Worm (Caenorhabditis elegans) whole organism, L2 larva: ENCODE data around the gene gtf-2H1.
A peak's percentile ranks its signal among the peaks of the same experiment; 100 is the strongest.

Source experiments
- C34F6.9 ChIP-seq: fragments of 150-350 bp; optimal IDR thresholded peaks from 2 replicates; lab custom pipeline; 2014; ENCODE audit warnings: missing biosample characterization, missing genetic modification characterization
- F13H6.1 ChIP-seq: sonication (generic microtip); optimal IDR thresholded peaks from 2 replicates; lab custom pipeline; 2016; ENCODE audit warnings: missing genetic modification characterization, missing compliant biosample characterization
- R02D3.7 ChIP-seq: fragments of 150-350 bp; optimal IDR thresholded peaks from 2 replicates; lab custom pipeline; 2014; ENCODE audit warnings: missing biosample characterization, missing genetic modification characterization
- Y55F3AM.14 ChIP-seq: fragments of 200-800 bp; sonication (Bioruptor generic); optimal IDR thresholded peaks from 2 replicates; lab custom pipeline; 2018; ENCODE audit warnings: mild to moderate bottlenecking, missing genetic modification characterization, missing compliant biosample characterization
- ZK546.5 ChIP-seq: sonication (generic microtip); optimal IDR thresholded peaks from 2 replicates; lab custom pipeline; 2017; ENCODE audit warnings: missing biosample characterization, missing genetic modification characterization
- alr-1 ChIP-seq: fragments of 150-350 bp; optimal IDR thresholded peaks from 2 replicates; lab custom pipeline; 2014; ENCODE audit warnings: missing biosample characterization, missing genetic modification characterization
- aly-2 ChIP-seq: fragments of 150-350 bp; optimal IDR thresholded peaks from 2 replicates; lab custom pipeline; 2014; ENCODE audit warnings: missing biosample characterization, missing genetic modification characterization
- ama-1 ChIP-seq: fragments of 150-350 bp; optimal IDR thresholded peaks from 2 replicates; lab custom pipeline; 2018; ENCODE audit warnings: inconsistent platforms
- blmp-1 ChIP-seq: sonication (generic microtip); optimal IDR thresholded peaks from 2 replicates; lab custom pipeline; 2017; ENCODE audit warnings: missing genetic modification characterization, mild to moderate bottlenecking, missing compliant biosample characterization, antibody characterized with exemption, moderate library complexity; ENCODE audit not compliant: insufficient read depth
- ceh-16 ChIP-seq: fragments of 150-350 bp; optimal IDR thresholded peaks from 2 replicates; lab custom pipeline; 2014; ENCODE audit warnings: missing biosample characterization, missing genetic modification characterization
- ceh-82 ChIP-seq: fragments of 150-350 bp; optimal IDR thresholded peaks from 2 replicates; lab custom pipeline; 2014; ENCODE audit warnings: missing biosample characterization, missing genetic modification characterization
- crh-2 ChIP-seq: sonication (generic microtip); optimal IDR thresholded peaks from 2 replicates; lab custom pipeline; 2017; ENCODE audit warnings: missing biosample characterization, missing genetic modification characterization
- dmd-4 ChIP-seq: sonication (generic microtip); optimal IDR thresholded peaks from 2 replicates; lab custom pipeline; 2017; ENCODE audit warnings: missing biosample characterization, missing genetic modification characterization
- egl-27 ChIP-seq: sonication (generic microtip); optimal IDR thresholded peaks from 3 replicates; lab custom pipeline; 2017; ENCODE audit warnings: missing biosample characterization, missing genetic modification reagents, missing genetic modification characterization
- elt-1 ChIP-seq: fragments of 150-350 bp; optimal IDR thresholded peaks from 2 replicates; lab custom pipeline; 2014; ENCODE audit warnings: missing biosample characterization, missing genetic modification characterization
- elt-3 ChIP-seq: sonication (generic microtip); optimal IDR thresholded peaks from 2 replicates; lab custom pipeline; 2017; ENCODE audit warnings: missing biosample characterization, missing genetic modification characterization
- fos-1 ChIP-seq: fragments of 150-350 bp; optimal IDR thresholded peaks from 2 replicates; lab custom pipeline; 2014; ENCODE audit warnings: missing biosample characterization, missing genetic modification characterization
- gmeb-1 ChIP-seq: fragments of 150-350 bp; optimal IDR thresholded peaks from 2 replicates; lab custom pipeline; 2014; ENCODE audit warnings: missing biosample characterization, missing genetic modification characterization
- lin-11 ChIP-seq: fragments of 150-350 bp; sonication (generic microtip); optimal IDR thresholded peaks from 2 replicates; lab custom pipeline; 2014; ENCODE audit warnings: missing biosample characterization, missing genetic modification characterization, inconsistent platforms, mixed read lengths
- lin-13 ChIP-seq: fragments of 150-350 bp; optimal IDR thresholded peaks from 2 replicates; lab custom pipeline; 2014; ENCODE audit warnings: missing biosample characterization, missing genetic modification reagents, missing genetic modification characterization
- lin-39 ChIP-seq: fragments of 150-350 bp; optimal IDR thresholded peaks from 2 replicates; lab custom pipeline; 2014; ENCODE audit warnings: missing biosample characterization, missing genetic modification reagents, missing genetic modification characterization
- lsy-2 ChIP-seq, 2 experiments: fragments of 150-350 bp in 1 of 2; sonication (generic microtip) in 1 of 2; optimal IDR thresholded peaks; 2 replicates each; lab custom pipeline; 2014 to 2017; ENCODE audit warnings: missing biosample characterization in 2 of 2, missing genetic modification characterization in 2 of 2
- mab-5 ChIP-seq: fragments of 150-350 bp; optimal IDR thresholded peaks from 2 replicates; lab custom pipeline; 2014; ENCODE audit warnings: missing biosample characterization, missing genetic modification characterization
- mbf-1 ChIP-seq: sonication (generic microtip); optimal IDR thresholded peaks from 2 replicates; lab custom pipeline; 2017; ENCODE audit warnings: missing biosample characterization, missing genetic modification characterization
- mdl-1 ChIP-seq, 2 experiments: fragments of 150-350 bp in 1 of 2; sonication (generic microtip) in 1 of 2; optimal IDR thresholded peaks; 2 replicates each; lab custom pipeline; 2017; ENCODE audit warnings: missing biosample characterization in 2 of 2, missing genetic modification characterization in 2 of 2
- nhr-10 ChIP-seq: sonication (generic microtip); optimal IDR thresholded peaks from 2 replicates; lab custom pipeline; 2017; ENCODE audit warnings: missing biosample characterization, missing genetic modification characterization
- nhr-11 ChIP-seq: fragments of 150-350 bp; optimal IDR thresholded peaks from 2 replicates; lab custom pipeline; 2014; ENCODE audit warnings: missing biosample characterization, missing genetic modification characterization
- nhr-12 ChIP-seq: fragments of 150-350 bp; optimal IDR thresholded peaks from 2 replicates; lab custom pipeline; 2014; ENCODE audit warnings: missing biosample characterization, missing genetic modification characterization
- nhr-129 ChIP-seq: fragments of 150-350 bp; optimal IDR thresholded peaks from 2 replicates; lab custom pipeline; 2014; ENCODE audit warnings: missing biosample characterization, missing genetic modification characterization
- nhr-21 ChIP-seq: fragments of 150-350 bp; optimal IDR thresholded peaks from 2 replicates; lab custom pipeline; 2014; ENCODE audit warnings: missing biosample characterization, missing genetic modification characterization
- nhr-23 ChIP-seq: fragments of 150-350 bp; optimal IDR thresholded peaks from 2 replicates; lab custom pipeline; 2014; ENCODE audit warnings: missing biosample characterization, missing genetic modification reagents, missing genetic modification characterization
- nhr-237 ChIP-seq: fragments of 150-350 bp; optimal IDR thresholded peaks from 2 replicates; lab custom pipeline; 2014; ENCODE audit warnings: missing biosample characterization, missing genetic modification characterization
- nhr-25 ChIP-seq: fragments of 150-350 bp; sonication (generic microtip); optimal IDR thresholded peaks from 3 replicates; lab custom pipeline; 2014; ENCODE audit warnings: missing biosample characterization, missing genetic modification characterization
- nhr-6 ChIP-seq: fragments of 150-350 bp; optimal IDR thresholded peaks from 2 replicates; lab custom pipeline; 2014; ENCODE audit warnings: missing biosample characterization, missing genetic modification characterization
- nhr-77 ChIP-seq: fragments of 150-350 bp; optimal IDR thresholded peaks from 2 replicates; lab custom pipeline; 2014; ENCODE audit warnings: missing biosample characterization, missing genetic modification characterization
- peb-1 ChIP-seq: fragments of 150-350 bp; optimal IDR thresholded peaks from 2 replicates; lab custom pipeline; 2014; ENCODE audit warnings: missing biosample characterization, missing genetic modification characterization
- sem-4 ChIP-seq: fragments of 150-350 bp; optimal IDR thresholded peaks from 2 replicates; lab custom pipeline; 2014; ENCODE audit warnings: missing biosample characterization, missing genetic modification reagents, missing genetic modification characterization
- skn-1 ChIP-seq: sonication (generic microtip); optimal IDR thresholded peaks from 2 replicates; lab custom pipeline; 2017; ENCODE audit warnings: missing biosample characterization, missing genetic modification characterization
- sma-3 ChIP-seq: sonication (generic microtip); optimal IDR thresholded peaks from 2 replicates; lab custom pipeline; 2016; ENCODE audit warnings: missing genetic modification reagents, missing genetic modification characterization, missing compliant biosample characterization
- sma-9 ChIP-seq, 2 experiments: fragments of 150-350 bp in 1 of 2; sonication (generic microtip) in 1 of 2; optimal IDR thresholded peaks; 2 replicates each; lab custom pipeline; 2014 to 2016; ENCODE audit warnings: missing genetic modification characterization in 2 of 2, mild to moderate bottlenecking in 1 of 2, missing biosample characterization in 1 of 2, missing compliant biosample characterization in 1 of 2, missing genetic modification reagents in 1 of 2, moderate library complexity in 1 of 2
- snpc-4 ChIP-seq: fragments of 150-350 bp; optimal IDR thresholded peaks from 2 replicates; lab custom pipeline; 2014; ENCODE audit warnings: missing biosample characterization, missing genetic modification characterization
- unc-39 ChIP-seq: fragments of 150-350 bp; optimal IDR thresholded peaks from 2 replicates; lab custom pipeline; 2014; ENCODE audit warnings: missing biosample characterization, missing genetic modification characterization
- unc-55 ChIP-seq: fragments of 150-350 bp; sonication (generic microtip); optimal IDR thresholded peaks from 3 replicates; lab custom pipeline; 2014; ENCODE audit warnings: missing biosample characterization, missing genetic modification reagents, missing genetic modification characterization
- unc-62 ChIP-seq: fragments of 150-350 bp; optimal IDR thresholded peaks from 2 replicates; lab custom pipeline; 2014; ENCODE audit warnings: missing biosample characterization, missing genetic modification reagents, missing genetic modification characterization
- zag-1 ChIP-seq: fragments of 150-350 bp; optimal IDR thresholded peaks from 2 replicates; lab custom pipeline; 2014; ENCODE audit warnings: missing biosample characterization, missing genetic modification characterization
- ztf-1 ChIP-seq: fragments of 200-800 bp; sonication (Bioruptor generic); conservative IDR thresholded peaks from 2 replicates; pipeline ENCODE4 v1.3.6; 2022; ENCODE audit warnings: missing genetic modification characterization, missing compliant biosample characterization
- ztf-11 ChIP-seq: sonication (generic microtip); optimal IDR thresholded peaks from 2 replicates; lab custom pipeline; 2017; ENCODE audit warnings: missing biosample characterization, missing genetic modification characterization
- ztf-4 ChIP-seq: fragments of 150-350 bp; optimal IDR thresholded peaks from 2 replicates; lab custom pipeline; 2014; ENCODE audit warnings: missing biosample characterization, missing genetic modification characterization

The gtf-2H1 gene

ce11 chrIV:255379-255857 lies 23.8 kb upstream of the gtf-2H1 start, which contains the start of gene rcat-1 (continued):
- TF ChIP-seq ZK546.5 (tag; lab: Kevin White, UChicago) (peak; percentile 25), lin-13 (GFP tag; lab: Kevin White, UChicago) (peak; percentile 92), blmp-1 (tag; lab: Kevin White, UChicago) (no peak), nhr-129 (tag; lab: Kevin White, UChicago) (peak; percentile 80), F13H6.1 (tag; lab: Kevin White, UChicago) (peak; percentile 19), unc-39 (tag; lab: Kevin White, UChicago) (no peak), gmeb-1 (tag; lab: Kevin White, UChicago) (peak; percentile 94), ztf-11 (no peak), skn-1 (tag; lab: Kevin White, UChicago) (no peak)

ce11 chrIV:252454-252853 lies 20.9 kb upstream of the gtf-2H1 start, which contains the start of gene grl-19:
grl-19 (minus strand) TSS chrIV:252554.
- TF ChIP-seq unc-55 (no peak), ztf-11 (no peak), dmd-4 (tag; lab: Kevin White, UChicago) (no peak), nhr-21 (tag; lab: Kevin White, UChicago) (no peak)

DNA sequence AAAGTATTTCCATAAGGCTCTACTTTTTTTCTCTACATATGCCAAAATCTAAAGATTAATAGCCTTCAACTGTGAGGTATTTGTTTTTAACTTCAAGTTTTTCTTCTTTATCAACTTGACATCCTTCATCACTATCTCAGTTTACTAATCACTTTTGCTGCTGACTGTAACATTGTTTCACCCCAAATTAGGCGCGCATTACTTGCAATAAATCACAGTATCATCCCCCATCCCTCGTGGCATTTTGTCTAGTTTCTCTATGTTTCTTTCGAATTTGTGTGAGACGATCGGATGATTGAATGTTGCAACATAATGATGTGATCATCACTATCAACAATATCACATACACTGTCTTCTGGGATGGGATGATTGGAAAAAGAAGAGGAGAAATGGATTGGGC lies 15.9 kb upstream of the gtf-2H1 start:
- TF ChIP-seq ztf-4 (tag; lab: Kevin White, UChicago) (no peak), ZK546.5 (tag; lab: Kevin White, UChicago) (no peak), elt-1 (no peak), C34F6.9 (no peak), ztf-1 (GFP tag; lab: Robert Waterston, UW) (no peak), nhr-6 (tag; lab: Kevin White, UChicago) (peak; percentile 65), gmeb-1 (tag; lab: Kevin White, UChicago) (peak; percentile 56), nhr-77 (tag; lab: Kevin White, UChicago) (no peak), aly-2 (tag; lab: Kevin White, UChicago) (no peak), crh-2 (tag; lab: Kevin White, UChicago) (peak; percentile 56), nhr-11 (tag; lab: Kevin White, UChicago) (no peak), ceh-82 (tag; lab: Kevin White, UChicago) (no peak), sma-9 (GFP tag; optimal IDR thresholded peaks at IDR 0.05; lab: Kevin White, UChicago) (peak; percentile 86), sma-9 (tag; optimal IDR thresholded peaks at IDR 0.05; lab: Kevin White, UChicago) (no peak), nhr-237 (tag; lab: Kevin White, UChicago) (no peak), unc-39 (tag; lab: Kevin White, UChicago) (no peak), nhr-12 (tag; lab: Kevin White, UChicago) (no peak), egl-27 (tag; lab: Kevin White, UChicago) (no peak), nhr-21 (tag; lab: Kevin White, UChicago) (peak; percentile 80), R02D3.7 (tag; lab: Kevin White, UChicago) (no peak), lin-11 (tag; lab: Kevin White, UChicago) (no peak), elt-3 (tag; lab: Kevin White, UChicago) (no peak), lin-39 (tag; lab: Kevin White, UChicago) (no peak), dmd-4 (tag; lab: Kevin White, UChicago) (no peak), ama-1 (no peak), sem-4 (tag; lab: Kevin White, UChicago) (no peak), sma-3 (GFP tag; lab: Kevin White, UChicago) (peak; percentile 79), zag-1 (tag; lab: Kevin White, UChicago) (no peak), nhr-10 (tag; lab: Kevin White, UChicago) (no peak), lin-13 (GFP tag; lab: Kevin White, UChicago) (no peak), lsy-2 (tag; optimal IDR thresholded peaks at IDR 0.05; lab: Kevin White, UChicago) (no peak), nhr-129 (tag; lab: Kevin White, UChicago) (peak; percentile 48), unc-62 (no peak), F13H6.1 (tag; lab: Kevin White, UChicago) (no peak), ceh-16 (no peak), unc-55 (no peak), nhr-23 (tag; lab: Kevin White, UChicago) (no peak), fos-1 (tag; lab: Kevin White, UChicago) (peak; percentile 52), Y55F3AM.14 (GFP tag; lab: Kevin White, UChicago) (no peak), mdl-1 (tag; optimal IDR thresholded peaks at IDR 0.05; lab: Kevin White, UChicago) (peak; percentile 67 to 86), mbf-1 (no peak), nhr-25 (tag; lab: Kevin White, UChicago) (peak; percentile 75), mab-5 (tag; lab: Kevin White, UChicago) (peak; percentile 40), snpc-4 (tag; lab: Kevin White, UChicago) (no peak), blmp-1 (tag; lab: Kevin White, UChicago) (peak; percentile 73), ztf-11 (no peak), alr-1 (tag; lab: Kevin White, UChicago) (no peak), skn-1 (tag; lab: Kevin White, UChicago) (no peak), peb-1 (tag; lab: Kevin White, UChicago) (no peak)
- TF ChIP-seq, all 48 proteins: peak for 12
